Fruit fly (Drosophila melanogaster) whole organism, wandering third instar larva: ENCODE results near the gene CG12301.

Experiments used
- Abd-B ChIP-seq: fragments of >200 bp; optimal IDR thresholded peaks from 2 replicates; lab custom pipeline; 2017; ENCODE audit warnings: missing biosample characterization, missing genetic modification characterization
- CG9705 ChIP-seq: fragments of 200-800 bp; sonication (Bioruptor generic); optimal IDR thresholded peaks from 2 replicates; lab custom pipeline; 2018; ENCODE audit warnings: missing biosample characterization, mild to moderate bottlenecking, missing genetic modification characterization
- Vsx2 ChIP-seq: fragments of 200-300, 225-300 bp; sonication (Bioruptor generic); optimal IDR thresholded peaks from 2 replicates; lab custom pipeline; 2018; ENCODE audit warnings: missing biosample characterization, missing genetic modification characterization; ENCODE audit not compliant: partially characterized antibody
- br ChIP-seq: fragments of 200-800 bp; sonication (Bioruptor generic); optimal IDR thresholded peaks from 2 replicates; lab custom pipeline; 2016; ENCODE audit warnings: missing biosample characterization, missing genetic modification characterization
- h ChIP-seq: fragments of 200-800 bp; sonication (Bioruptor generic); optimal IDR thresholded peaks from 3 replicates; lab custom pipeline; 2016; ENCODE audit warnings: missing biosample characterization, mild to moderate bottlenecking, missing genetic modification characterization
- lola ChIP-seq: fragments of >200 bp; optimal IDR thresholded peaks from 2 replicates; lab custom pipeline; 2017; ENCODE audit warnings: missing biosample characterization, missing genetic modification characterization
- pan ChIP-seq: fragments of >200 bp; optimal IDR thresholded peaks from 2 replicates; lab custom pipeline; 2017
- tai ChIP-seq: sonication (Bioruptor generic); optimal IDR thresholded peaks from 2 replicates; lab custom pipeline; 2016; ENCODE audit warnings: missing biosample characterization, missing genetic modification characterization

- TF ChIP-seq Vsx2 (GFP tag; lab: Kevin White, UChicago), result no peak
- TF ChIP-seq pan, result no peak
- TF ChIP-seq h (GFP tag; lab: Kevin White, UChicago), result no peak
- TF ChIP-seq br (GFP tag; lab: Kevin White, UChicago), result no peak
- TF ChIP-seq Abd-B (GFP tag; lab: Kevin White, UChicago), result no peak
- no peak for TF ChIP-seq tai
- TF ChIP-seq CG9705 (GFP tag; lab: Kevin White, UChicago), result no peak
- no peak for TF ChIP-seq lola
Measured at dm6 chr3L:15563851-15564106, 16.8 kb upstream of the CG12301 start.
